Fruit fly (Drosophila melanogaster) whole organism, prepupa: ENCODE results near the gene CG6282.

Experiments used
- Blimp-1 ChIP-seq: fragments of 200-800 bp; sonication (Bioruptor generic); optimal IDR thresholded peaks from 3 replicates; lab custom pipeline; 2017; ENCODE audit warnings: missing biosample characterization, missing genetic modification characterization, mild to moderate bottlenecking, moderate library complexity, missing genetic modification reagents
- CG10631 ChIP-seq: fragments of 200-800 bp; sonication (Bioruptor generic); optimal IDR thresholded peaks from 2 replicates; lab custom pipeline; 2016; ENCODE audit warnings: missing biosample characterization, missing genetic modification characterization
- CG10669 ChIP-seq: fragments of 200-800 bp; sonication (Bioruptor generic); optimal IDR thresholded peaks from 3 replicates; lab custom pipeline; 2018; ENCODE audit warnings: missing biosample characterization, mild to moderate bottlenecking, missing genetic modification characterization, moderate library complexity
- CG11762 ChIP-seq: fragments of 200-800 bp; sonication (Bioruptor generic); optimal IDR thresholded peaks from 3 replicates; lab custom pipeline; 2016; ENCODE audit warnings: missing biosample characterization, missing genetic modification characterization; ENCODE audit not compliant: insufficient read depth
- CG15336 ChIP-seq: fragments of 200-800 bp; sonication (Bioruptor generic); IDR thresholded peaks from 2 replicates; pipeline ENCODE4 v1.3.6; 2022; ENCODE audit warnings: missing biosample characterization, missing genetic modification characterization
- CG1621 ChIP-seq: fragments of 200-800 bp; sonication (Bioruptor generic); optimal IDR thresholded peaks from 3 replicates; lab custom pipeline; 2018; ENCODE audit warnings: missing biosample characterization, mild to moderate bottlenecking, missing genetic modification characterization
- CG16779 ChIP-seq: fragments of 200-800 bp; sonication (Bioruptor generic); optimal IDR thresholded peaks from 3 replicates; lab custom pipeline; 2017; ENCODE audit warnings: missing biosample characterization, mild to moderate bottlenecking, missing genetic modification characterization
- CG31627 ChIP-seq: fragments of 200-800 bp; sonication (Bioruptor generic); optimal IDR thresholded peaks from 3 replicates; lab custom pipeline; 2016; ENCODE audit warnings: missing biosample characterization, missing genetic modification characterization
- CG34406 ChIP-seq: fragments of 200-800 bp; sonication (Bioruptor generic); optimal IDR thresholded peaks from 3 replicates; lab custom pipeline; 2016; ENCODE audit warnings: missing biosample characterization, missing genetic modification characterization
- CG3919 ChIP-seq: fragments of 200-800 bp; sonication (Bioruptor generic); optimal IDR thresholded peaks from 3 replicates; lab custom pipeline; 2016; ENCODE audit warnings: missing biosample characterization, missing genetic modification characterization
- CG6163 ChIP-seq: fragments of 200-800 bp; sonication (Bioruptor generic); IDR thresholded peaks from 3 replicates; pipeline ENCODE4 v1.3.6; 2022; ENCODE audit warnings: missing biosample characterization, missing genetic modification characterization
- CG6276 ChIP-seq: fragments of 200-800 bp; sonication (Bioruptor generic); optimal IDR thresholded peaks from 2 replicates; lab custom pipeline; 2017; ENCODE audit warnings: missing biosample characterization, mild to moderate bottlenecking, missing genetic modification characterization
- CG6792 ChIP-seq: fragments of 200-800 bp; sonication (Bioruptor generic); optimal IDR thresholded peaks from 3 replicates; lab custom pipeline; 2016; ENCODE audit warnings: missing biosample characterization, missing genetic modification characterization
- CG6808 ChIP-seq: fragments of 200-800 bp; sonication (Bioruptor generic); optimal IDR thresholded peaks from 3 replicates; lab custom pipeline; 2017; ENCODE audit warnings: missing biosample characterization, missing genetic modification characterization, mild to moderate bottlenecking, moderate library complexity, missing genetic modification reagents
- CG6854 ChIP-seq: fragments of 200-800 bp; sonication (Bioruptor generic); optimal IDR thresholded peaks from 2 replicates; lab custom pipeline; 2017; ENCODE audit warnings: missing biosample characterization, mild to moderate bottlenecking, missing genetic modification characterization
- CG7368 ChIP-seq: fragments of 200-800 bp; sonication (Bioruptor generic); optimal IDR thresholded peaks from 3 replicates; lab custom pipeline; 2016; ENCODE audit warnings: missing biosample characterization, missing genetic modification characterization
- CG8119 ChIP-seq: fragments of 200-800 bp; sonication (Bioruptor generic); IDR thresholded peaks from 3 replicates; pipeline ENCODE4 v1.3.6; 2022; ENCODE audit warnings: missing biosample characterization, missing genetic modification characterization
- CG8632 ChIP-seq: fragments of 200-800 bp; sonication (Bioruptor generic); optimal IDR thresholded peaks from 3 replicates; lab custom pipeline; 2016; ENCODE audit warnings: missing biosample characterization, missing genetic modification characterization
- CG9139 ChIP-seq: fragments of 200-800 bp; sonication (Bioruptor generic); optimal IDR thresholded peaks from 3 replicates; lab custom pipeline; 2017; ENCODE audit warnings: missing biosample characterization, mild to moderate bottlenecking, missing genetic modification characterization
- Eip78C ChIP-seq: fragments of 200-800 bp; sonication (Bioruptor generic); peaks from one replicate; lab custom pipeline; 2016; ENCODE audit warnings: missing biosample characterization, missing genetic modification characterization
- Ets21C ChIP-seq: fragments of 200-800 bp; sonication (Bioruptor generic); optimal IDR thresholded peaks from 3 replicates; lab custom pipeline; 2016; ENCODE audit warnings: missing biosample characterization, missing genetic modification characterization
- Ets96B ChIP-seq: fragments of 200-800 bp; optimal IDR thresholded peaks from 2 replicates; lab custom pipeline; 2019; ENCODE audit warnings: missing biosample characterization, mild to moderate bottlenecking, missing genetic modification characterization, moderate library complexity
- Met ChIP-seq: fragments of 200-800 bp; sonication (Bioruptor generic); optimal IDR thresholded peaks from 3 replicates; lab custom pipeline; 2016; ENCODE audit warnings: missing biosample characterization, missing genetic modification characterization
- Smox ChIP-seq: fragments of 200-800 bp; sonication (Bioruptor generic); optimal IDR thresholded peaks from 3 replicates; lab custom pipeline; 2016; ENCODE audit warnings: missing biosample characterization, missing genetic modification characterization
- Sox102F ChIP-seq: fragments of 200-800 bp; sonication (Bioruptor generic); optimal IDR thresholded peaks from 2 replicates; lab custom pipeline; 2016; ENCODE audit warnings: missing biosample characterization, mild to moderate bottlenecking, missing genetic modification characterization
- Sox15 ChIP-seq: fragments of 200-800 bp; sonication (Bioruptor generic); optimal IDR thresholded peaks from 3 replicates; lab custom pipeline; 2016; ENCODE audit warnings: missing biosample characterization, missing genetic modification characterization
- cyc ChIP-seq: fragments of 200-800 bp; sonication (Bioruptor generic); optimal IDR thresholded peaks from 3 replicates; lab custom pipeline; 2016; ENCODE audit warnings: missing biosample characterization, missing genetic modification characterization
- dac ChIP-seq: fragments of 200-800 bp; sonication (Bioruptor generic); optimal IDR thresholded peaks from 2 replicates; lab custom pipeline; 2017; ENCODE audit warnings: missing biosample characterization, mild to moderate bottlenecking, missing genetic modification characterization
- dsx ChIP-seq: fragments of 200-800 bp; optimal IDR thresholded peaks from 3 replicates; lab custom pipeline; 2019; ENCODE audit warnings: missing biosample characterization, mild to moderate bottlenecking, missing genetic modification characterization, moderate library complexity; ENCODE audit not compliant: poor library complexity, severe bottlenecking
- fd59A ChIP-seq: fragments of 200-800 bp; sonication (Bioruptor generic); optimal IDR thresholded peaks from 2 replicates; lab custom pipeline; 2017; ENCODE audit warnings: missing biosample characterization, mild to moderate bottlenecking, missing genetic modification characterization, missing genetic modification reagents
- fd85E ChIP-seq: fragments of 200-800 bp; sonication (Bioruptor generic); optimal IDR thresholded peaks from 3 replicates; lab custom pipeline; 2016; ENCODE audit warnings: missing biosample characterization, missing genetic modification characterization
- fkh ChIP-seq: fragments of 200-800 bp; sonication (Bioruptor generic); optimal IDR thresholded peaks from 3 replicates; lab custom pipeline; 2017; ENCODE audit warnings: missing biosample characterization, mild to moderate bottlenecking, missing genetic modification characterization, moderate library complexity
- lz ChIP-seq: fragments of 200-800 bp; sonication (Bioruptor generic); optimal IDR thresholded peaks from 3 replicates; lab custom pipeline; 2016; ENCODE audit warnings: missing biosample characterization, missing genetic modification characterization
- spab ChIP-seq: fragments of 200-800 bp; sonication (Bioruptor generic); optimal IDR thresholded peaks from 2 replicates; lab custom pipeline; 2017; ENCODE audit warnings: missing biosample characterization, mild to moderate bottlenecking, missing genetic modification characterization, missing genetic modification reagents
- ss ChIP-seq, 2 experiments: fragments of 200-800 bp; sonication (Bioruptor generic); optimal IDR thresholded peaks; 2 replicates in 1 of 2; 3 replicates in 1 of 2; lab custom pipeline; 2017 to 2018; ENCODE audit warnings: mild to moderate bottlenecking in 2 of 2, missing biosample characterization in 2 of 2, missing genetic modification characterization in 2 of 2, moderate library complexity in 1 of 2
- svp ChIP-seq: fragments of 200-800 bp; sonication (Bioruptor generic); peaks from one replicate; lab custom pipeline; 2016; ENCODE audit warnings: missing biosample characterization, missing genetic modification characterization
- topi ChIP-seq: fragments of 200-800 bp; sonication (Bioruptor generic); optimal IDR thresholded peaks from 3 replicates; lab custom pipeline; 2016; ENCODE audit warnings: missing biosample characterization, missing genetic modification characterization
- vri ChIP-seq: fragments of 200-800 bp; sonication (Bioruptor generic); optimal IDR thresholded peaks from 3 replicates; lab custom pipeline; 2016; ENCODE audit warnings: missing biosample characterization, mild to moderate bottlenecking, missing genetic modification characterization

CG6282 gene

DNA sequence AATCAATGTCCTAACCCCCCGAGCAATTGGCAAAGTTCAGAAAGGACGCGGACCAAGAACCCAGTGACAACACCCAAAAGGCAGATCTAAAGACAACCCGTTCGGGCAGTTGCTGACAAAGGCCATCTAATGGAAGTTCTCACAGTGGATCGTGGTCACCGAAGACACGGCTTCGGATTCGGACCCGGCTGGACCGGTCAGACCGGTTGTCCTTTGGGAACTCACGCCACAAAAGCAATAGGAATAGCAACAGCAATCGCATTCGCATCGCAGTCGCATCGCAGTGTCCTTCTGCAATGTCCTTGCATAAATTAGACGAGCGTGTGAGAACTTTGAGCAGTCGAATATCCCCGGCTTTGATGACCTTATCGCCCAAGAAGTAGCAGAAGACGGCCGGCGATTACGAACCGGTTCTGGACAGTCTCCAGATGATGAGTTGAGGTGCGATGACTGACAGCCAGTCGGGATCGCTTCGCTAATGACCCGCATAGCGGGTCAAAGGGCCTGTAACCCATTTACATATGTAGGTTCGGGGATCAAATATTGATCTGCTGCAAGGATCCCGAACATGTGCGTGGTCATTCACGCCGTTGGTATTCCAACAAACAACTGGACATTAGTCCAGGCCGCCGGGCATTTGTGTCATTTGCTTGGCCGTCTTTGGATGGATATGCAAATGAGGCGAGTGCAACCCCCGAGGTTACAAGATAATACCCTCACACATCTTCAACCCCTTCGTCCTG lies 39.5 kb downstream of the CG6282 start:
- TF ChIP-seq Sox102F (GFP tag; lab: Kevin White, UChicago), result no peak
- TF ChIP-seq fd85E, result no peak
- TF ChIP-seq CG6276 (GFP tag; lab: Kevin White, UChicago), result no peak
- TF ChIP-seq dac (GFP tag; lab: Kevin White, UChicago), result no peak
- TF ChIP-seq ss (GFP tag; optimal IDR thresholded peaks at IDR 0.05; lab: Kevin White, UChicago), result no peak
- no peak for TF ChIP-seq CG3919 (GFP tag; lab: Kevin White, UChicago)
- TF ChIP-seq Smox (GFP tag; lab: Kevin White, UChicago), result no peak
- TF ChIP-seq CG34406, result no peak
- no peak for TF ChIP-seq CG9139
- no peak for TF ChIP-seq CG6808 (GFP tag; lab: Kevin White, UChicago)
- no peak for TF ChIP-seq cyc (GFP tag; lab: Kevin White, UChicago)
- TF ChIP-seq topi (GFP tag; lab: Kevin White, UChicago), result no peak

dm6 chr3L:8646821-8647220 lies 42.4 kb downstream of the CG6282 start, which contains the start of the genes CG13305 and Pex7:
TSS of gene CG13305 (minus strand) at chr3L:8646822.
TSS of gene Pex7 (plus strand) at chr3L:8647145.
- TF ChIP-seq CG6792 (GFP tag; lab: Kevin White, UChicago), result no peak
- TF ChIP-seq svp (GFP tag; lab: Kevin White, UChicago), result no peak
- TF ChIP-seq CG9139, result no peak
- TF ChIP-seq CG10631 (GFP tag; lab: Kevin White, UChicago), result no peak
- no peak for TF ChIP-seq Sox15 (GFP tag; lab: Kevin White, UChicago)
- no peak for TF ChIP-seq CG8119
- no peak for TF ChIP-seq CG8632
- TF ChIP-seq CG7368 (GFP tag; lab: Kevin White, UChicago), result no peak
- TF ChIP-seq CG6163 (GFP tag; lab: Robert Waterston, UW), result no peak
- TF ChIP-seq vri (GFP tag; lab: Kevin White, UChicago), result no peak
- TF ChIP-seq CG15336 (GFP tag; lab: Robert Waterston, UW), result no peak
- no peak for TF ChIP-seq CG11762 (GFP tag; lab: Kevin White, UChicago)
- no peak for TF ChIP-seq lz (GFP tag; lab: Kevin White, UChicago)

DNA sequence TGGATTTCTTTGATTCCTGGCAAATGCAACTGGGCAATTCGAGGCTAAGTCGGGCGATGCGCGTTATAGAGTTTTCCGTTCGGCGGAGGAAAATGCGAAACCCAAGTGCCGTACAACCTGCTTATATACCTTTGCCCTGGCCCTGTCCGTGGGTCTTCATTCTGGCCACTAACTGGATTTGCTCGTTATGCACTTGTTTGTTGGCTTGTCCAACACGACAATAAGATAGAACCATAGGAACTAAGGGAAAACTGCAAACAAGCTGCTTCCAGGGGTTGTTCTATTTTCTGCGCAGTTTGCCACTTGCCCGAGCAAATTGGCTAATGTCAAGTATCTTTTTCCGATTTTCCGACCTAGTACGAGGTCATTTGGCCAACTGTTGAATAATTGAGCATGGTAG lies 44.4 kb downstream of the CG6282 start, which contains the start of gene Arr2:
TSS of gene Arr2 (minus strand) at position 101 of the 400 bp plus-strand sequence.
- TF ChIP-seq CG10669, result no peak
- no peak for TF ChIP-seq CG10631 (GFP tag; lab: Kevin White, UChicago)
- TF ChIP-seq, all 60 proteins: peak for 0

- TF ChIP-seq dsx (GFP tag; lab: Kevin White, UChicago), result peak; percentile 98
- TF ChIP-seq vri (GFP tag; lab: Kevin White, UChicago), result no peak
Measured at dm6 chr3L:8651876-8652571, 47.6 kb downstream of the CG6282 start.

DNA sequence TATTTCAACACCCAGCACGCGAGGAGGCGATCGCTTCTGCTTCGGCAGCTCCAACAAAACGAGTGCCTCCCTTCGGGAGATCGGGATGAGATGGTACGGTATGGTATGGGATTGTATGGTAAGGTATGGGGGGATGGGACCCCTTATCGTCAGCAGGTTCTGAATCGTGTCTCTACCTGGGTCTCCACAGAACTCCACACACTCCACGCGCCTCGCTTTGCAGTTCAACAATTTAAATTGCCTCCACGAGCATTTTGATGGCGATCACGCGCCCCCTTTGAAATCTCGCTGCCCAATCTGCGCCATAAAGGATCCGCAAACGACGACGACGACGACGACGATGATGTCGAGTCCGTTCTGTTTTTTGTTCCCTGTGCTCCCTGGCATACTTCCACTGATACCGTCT lies 48.1 kb downstream of the CG6282 start:
- peak; percentile 23 for TF ChIP-seq CG1621 (tag; lab: Kevin White, UChicago)
- TF ChIP-seq CG7368 (GFP tag; lab: Kevin White, UChicago), result no peak
- TF ChIP-seq CG6792 (GFP tag; lab: Kevin White, UChicago), result no peak
- TF ChIP-seq Eip78C (GFP tag; lab: Kevin White, UChicago), result peak; percentile 80
- no peak for TF ChIP-seq spab (GFP tag; lab: Kevin White, UChicago)
- TF ChIP-seq fd59A (GFP tag; lab: Kevin White, UChicago), result no peak
- TF ChIP-seq CG6854, result peak; percentile 87
- TF ChIP-seq vri (GFP tag; lab: Kevin White, UChicago), result no peak
- TF ChIP-seq fkh (GFP tag; lab: Kevin White, UChicago), result no peak
- no peak for TF ChIP-seq CG31627 (GFP tag; lab: Kevin White, UChicago)
- no peak for TF ChIP-seq Ets21C (GFP tag; lab: Kevin White, UChicago)
- TF ChIP-seq lz (GFP tag; lab: Kevin White, UChicago), result no peak
- TF ChIP-seq Blimp-1 (GFP tag; lab: Kevin White, UChicago), result no peak
- no peak for TF ChIP-seq CG6276 (GFP tag; lab: Kevin White, UChicago)
- peak; percentile 60 for TF ChIP-seq svp (GFP tag; lab: Kevin White, UChicago)
- TF ChIP-seq ss (GFP tag; optimal IDR thresholded peaks at IDR 0.05; lab: Kevin White, UChicago), result peak; percentile 51 to 93
- TF ChIP-seq CG16779 (tag; lab: Kevin White, UChicago), result no peak
- TF ChIP-seq CG3919 (GFP tag; lab: Kevin White, UChicago), result peak; percentile 17
- no peak for TF ChIP-seq cyc (GFP tag; lab: Kevin White, UChicago)
- TF ChIP-seq Ets96B (tag; lab: Kevin White, UChicago), result no peak
- TF ChIP-seq Met (GFP tag; lab: Kevin White, UChicago), result peak; percentile 68
- no peak for TF ChIP-seq CG8119
